Worm (Caenorhabditis elegans) whole organism, L4 larva: Measurements from ENCODE around the gene lgc-34.

Experiments
- F10B5.3 ChIP-seq: sonication (generic microtip); optimal IDR thresholded peaks from 2 replicates; lab custom pipeline; 2016; ENCODE audit warnings: mild to moderate bottlenecking, missing genetic modification characterization, missing compliant biosample characterization
- F26F4.8 ChIP-seq: fragments of 200-800 bp; sonication (Bioruptor generic); conservative IDR thresholded peaks from 2 replicates; pipeline ENCODE4 v1.3.6; 2022; ENCODE audit warnings: missing genetic modification characterization, missing compliant biosample characterization
- T20F7.1 ChIP-seq: fragments of 200-800 bp; sonication (Bioruptor generic); optimal IDR thresholded peaks from 2 replicates; lab custom pipeline; 2018; ENCODE audit warnings: mild to moderate bottlenecking, missing genetic modification characterization, missing compliant biosample characterization
- T26A8.4 ChIP-seq: fragments of 200-800 bp; sonication (Bioruptor generic); IDR thresholded peaks from 2 replicates; pipeline ENCODE4 v1.3.6; 2022; ENCODE audit warnings: missing genetic modification characterization, missing compliant biosample characterization
- Y48G9A.11 ChIP-seq: fragments of 200-800 bp; sonication (Bioruptor generic); IDR thresholded peaks from 2 replicates; pipeline ENCODE4 v1.3.6; 2022; ENCODE audit warnings: missing genetic modification reagents, missing genetic modification characterization, missing compliant biosample characterization
- aha-1 ChIP-seq: fragments of 150-350 bp; peaks from one replicate; lab custom pipeline; 2014; ENCODE audit warnings: missing biosample characterization, missing genetic modification characterization
- attf-4 ChIP-seq: sonication (generic microtip); optimal IDR thresholded peaks from 3 replicates; lab custom pipeline; 2017; ENCODE audit warnings: missing biosample characterization, missing genetic modification characterization
- ceh-44 ChIP-seq: fragments of 200-800 bp; sonication (Bioruptor generic); IDR thresholded peaks from 2 replicates; pipeline ENCODE4 v1.3.6; 2022; ENCODE audit warnings: missing genetic modification reagents, missing genetic modification characterization, missing compliant biosample characterization
- ceh-62 ChIP-seq: sonication (generic microtip); optimal IDR thresholded peaks from 2 replicates; lab custom pipeline; 2017; ENCODE audit warnings: missing biosample characterization, missing genetic modification characterization
- ces-1 ChIP-seq: fragments of 150-350 bp; sonication (generic microtip); optimal IDR thresholded peaks from 4 replicates; lab custom pipeline; 2014; ENCODE audit warnings: missing biosample characterization, missing genetic modification reagents, missing genetic modification characterization
- daf-12 ChIP-seq: fragments of 150-350 bp; optimal IDR thresholded peaks from 2 replicates; lab custom pipeline; 2014; ENCODE audit warnings: missing biosample characterization, missing genetic modification reagents, missing genetic modification characterization
- daf-16 ChIP-seq, 3 experiments: sonication (generic microtip); optimal IDR thresholded peaks; 2 replicates each; lab custom pipeline; 2016 to 2017; ENCODE audit warnings: missing genetic modification characterization in 3 of 3, missing genetic modification reagents in 3 of 3, mild to moderate bottlenecking in 2 of 3, missing compliant biosample characterization in 2 of 3, missing biosample characterization in 1 of 3, moderate library complexity in 1 of 3
- daf-19 ChIP-seq: fragments of 200-800 bp; sonication (Bioruptor generic); conservative IDR thresholded peaks from 2 replicates; pipeline ENCODE4 v1.3.6; 2022; ENCODE audit warnings: missing genetic modification characterization, missing compliant biosample characterization
- dmd-8 ChIP-seq: fragments of 200-800 bp; sonication (Bioruptor generic); IDR thresholded peaks from 2 replicates; pipeline ENCODE4 v1.3.6; 2022; ENCODE audit warnings: missing genetic modification characterization, missing compliant biosample characterization
- dmd-9 ChIP-seq: fragments of 200-800 bp; sonication (Bioruptor generic); IDR thresholded peaks from 2 replicates; pipeline ENCODE4 v1.3.6; 2022; ENCODE audit warnings: missing genetic modification reagents, missing genetic modification characterization, missing compliant biosample characterization
- dpl-1 ChIP-seq: fragments of 150-350 bp; optimal IDR thresholded peaks from 2 replicates; lab custom pipeline; 2014; ENCODE audit warnings: missing biosample characterization, missing genetic modification reagents, missing genetic modification characterization
- duxl-1 ChIP-seq: sonication (generic microtip); optimal IDR thresholded peaks from 2 replicates; lab custom pipeline; 2016; ENCODE audit warnings: mild to moderate bottlenecking, missing genetic modification characterization, moderate library complexity, missing compliant biosample characterization; ENCODE audit not compliant: poor library complexity
- egl-27 ChIP-seq: sonication (generic microtip); optimal IDR thresholded peaks from 3 replicates; lab custom pipeline; 2017; ENCODE audit warnings: missing biosample characterization, missing genetic modification reagents, missing genetic modification characterization
- hif-1 ChIP-seq, 2 experiments: sonication (generic microtip); optimal IDR thresholded peaks; 2 replicates each; lab custom pipeline; 2016 to 2017; ENCODE audit warnings: missing compliant biosample characterization in 2 of 2, missing genetic modification characterization in 2 of 2, missing genetic modification reagents in 2 of 2, missing genotype in 2 of 2, mild to moderate bottlenecking in 1 of 2
- lin-15B ChIP-seq: fragments of 150-350 bp; sonication (generic microtip); optimal IDR thresholded peaks from 3 replicates; lab custom pipeline; 2014; ENCODE audit warnings: missing biosample characterization, missing genetic modification characterization
- lin-38 ChIP-seq: fragments of 200-800 bp; sonication (Bioruptor generic); IDR thresholded peaks from 2 replicates; pipeline ENCODE4 v1.3.6; 2022; ENCODE audit warnings: missing genetic modification reagents, missing genetic modification characterization, missing compliant biosample characterization
- lsy-2 ChIP-seq, 2 experiments: fragments of 150-350 bp in 1 of 2; sonication (generic microtip) in 1 of 2; optimal IDR thresholded peaks; 2 replicates each; lab custom pipeline; 2014 to 2017; ENCODE audit warnings: missing biosample characterization in 2 of 2, missing genetic modification characterization in 2 of 2
- mdt-29 ChIP-seq: fragments of 200-800 bp; sonication (Bioruptor generic); IDR thresholded peaks from 2 replicates; pipeline ENCODE4 v1.3.6; 2022; ENCODE audit warnings: missing genetic modification reagents, missing genetic modification characterization, missing compliant biosample characterization
- mep-1 ChIP-seq: fragments of 150-350 bp; sonication (generic microtip); optimal IDR thresholded peaks from 3 replicates; lab custom pipeline; 2014; ENCODE audit warnings: missing biosample characterization, missing genetic modification characterization
- mxl-2 ChIP-seq: fragments of 200-800 bp; sonication (Bioruptor generic); conservative IDR thresholded peaks from 2 replicates; pipeline ENCODE4 v1.3.6; 2022; ENCODE audit warnings: missing genetic modification reagents, missing genetic modification characterization, missing compliant biosample characterization
- nhr-10 ChIP-seq: fragments of 150-350 bp; optimal IDR thresholded peaks from 2 replicates; lab custom pipeline; 2014; ENCODE audit warnings: missing biosample characterization, missing genetic modification characterization
- nhr-111 ChIP-seq: fragments of 200-800 bp; sonication (Bioruptor generic); optimal IDR thresholded peaks from 2 replicates; lab custom pipeline; 2018; ENCODE audit warnings: mild to moderate bottlenecking, missing genetic modification characterization, missing compliant biosample characterization
- nhr-237 ChIP-seq: sonication (generic microtip); optimal IDR thresholded peaks from 2 replicates; lab custom pipeline; 2017; ENCODE audit warnings: missing biosample characterization, missing genetic modification characterization
- nhr-41 ChIP-seq: fragments of 200-800 bp; sonication (Bioruptor generic); IDR thresholded peaks from 2 replicates; pipeline ENCODE4 v1.3.6; 2022; ENCODE audit warnings: missing genetic modification reagents, missing genetic modification characterization, missing compliant biosample characterization
- nhr-48 ChIP-seq: sonication (generic microtip); optimal IDR thresholded peaks from 2 replicates; lab custom pipeline; 2016; ENCODE audit warnings: mild to moderate bottlenecking, missing genetic modification characterization, missing compliant biosample characterization
- nhr-77 ChIP-seq: fragments of 150-350 bp; optimal IDR thresholded peaks from 2 replicates; lab custom pipeline; 2014; ENCODE audit warnings: missing biosample characterization, missing genetic modification characterization
- pqm-1 ChIP-seq: sonication (generic microtip); optimal IDR thresholded peaks from 2 replicates; lab custom pipeline; 2017; ENCODE audit warnings: missing biosample characterization, missing genetic modification characterization
- rbr-2 ChIP-seq: sonication (generic microtip); optimal IDR thresholded peaks from 2 replicates; lab custom pipeline; 2016; ENCODE audit warnings: missing genotype, missing genetic modification characterization, missing compliant biosample characterization
- saeg-2 ChIP-seq: fragments of 200-800 bp; sonication (Bioruptor generic); IDR thresholded peaks from 2 replicates; pipeline ENCODE4 v1.3.6; 2022; ENCODE audit warnings: missing genetic modification reagents, missing genetic modification characterization, missing compliant biosample characterization
- sdz-12 ChIP-seq: fragments of 200-800 bp; sonication (Bioruptor generic); optimal IDR thresholded peaks from 2 replicates; lab custom pipeline; 2018; ENCODE audit warnings: mild to moderate bottlenecking, missing genetic modification characterization, missing compliant biosample characterization
- skn-1 ChIP-seq: fragments of 150-350 bp; optimal IDR thresholded peaks from 2 replicates; lab custom pipeline; 2014; ENCODE audit warnings: missing biosample characterization, missing genetic modification characterization
- snpc-1.2 ChIP-seq: fragments of 200-800 bp; sonication (Bioruptor generic); IDR thresholded peaks from 2 replicates; pipeline ENCODE4 v1.3.6; 2022; ENCODE audit warnings: missing genetic modification reagents, missing genetic modification characterization, missing compliant biosample characterization
- unc-130 ChIP-seq: sonication (generic microtip); optimal IDR thresholded peaks from 2 replicates; lab custom pipeline; 2016; ENCODE audit warnings: missing genetic modification reagents, missing genetic modification characterization, missing compliant biosample characterization
- unc-62 ChIP-seq, 3 experiments: fragments of 150-350 bp in 1 of 3; sonication (generic microtip); optimal IDR thresholded peaks in 2 of 3; peaks in 1 of 3; 1 replicate in 1 of 3; 2 replicates in 2 of 3; lab custom pipeline; 2014 to 2017; ENCODE audit warnings: missing biosample characterization in 3 of 3, missing genetic modification characterization in 3 of 3, missing genetic modification reagents in 3 of 3, missing genotype in 1 of 3
- zfp-3 ChIP-seq: fragments of 200-800 bp; sonication (Bioruptor generic); conservative IDR thresholded peaks from 2 replicates; pipeline ENCODE4 v1.3.6; 2022; ENCODE audit warnings: missing genetic modification reagents, missing genetic modification characterization, missing compliant biosample characterization
- zip-11 ChIP-seq: fragments of 200-800 bp; sonication (Bioruptor generic); IDR thresholded peaks from 2 replicates; pipeline ENCODE4 v1.3.6; 2022; ENCODE audit warnings: missing genetic modification characterization, missing compliant biosample characterization
- ztf-7 ChIP-seq: fragments of 150-350 bp; optimal IDR thresholded peaks from 2 replicates; lab custom pipeline; 2014; ENCODE audit warnings: missing biosample characterization, missing genetic modification characterization

lgc-34 gene

ce11 chrII:526375-526774 lies at the start of gene lgc-34:
TSS of gene lgc-34 (plus strand) at chrII:526574.
- TF ChIP-seq F10B5.3 (no peak), nhr-237 (tag; lab: Kevin White, UChicago) (no peak), aha-1 (tag; lab: Kevin White, UChicago) (peak; percentile 25)

ce11 chrII:484328-484916 lies 42.0 kb upstream of the lgc-34 start, which contains the start of the genes gldi-1 and prp-21:
TSS of gene gldi-1 (minus strand) at chrII:484378.
TSS of gene prp-21 (plus strand) at chrII:484866.
- TF ChIP-seq dpl-1 (GFP tag; lab: Kevin White, UChicago) (peak; percentile 46), nhr-48 (tag; lab: Kevin White, UChicago) (no peak), unc-130 (GFP tag; lab: Kevin White, UChicago) (peak; percentile 9), nhr-10 (tag; lab: Kevin White, UChicago) (no peak), mep-1 (tag; lab: Kevin White, UChicago) (peak; percentile 21), zip-11 (GFP tag; lab: Robert Waterston, UW) (no peak), saeg-2 (GFP tag; lab: Robert Waterston, UW) (no peak), lsy-2 (tag; optimal IDR thresholded peaks at IDR 0.05; lab: Kevin White, UChicago) (peak in 1 of 2 experiments; percentile 44), hif-1 (tag; optimal IDR thresholded peaks at IDR 0.05; lab: Kevin White, UChicago) (peak in 1 of 2 experiments; percentile 71), nhr-237 (tag; lab: Kevin White, UChicago) (no peak), ces-1 (GFP tag; lab: Kevin White, UChicago) (peak; percentile 22), sdz-12 (GFP tag; lab: Kevin White, UChicago) (no peak), snpc-1.2 (GFP tag; lab: Robert Waterston, UW) (no peak), lin-38 (peak; percentile 60)

- TF ChIP-seq snpc-1.2 (GFP tag; lab: Robert Waterston, UW) (no peak), ceh-62 (tag; lab: Kevin White, UChicago) (no peak), nhr-237 (tag; lab: Kevin White, UChicago) (no peak), lin-15B (no peak), attf-4 (tag; lab: Kevin White, UChicago) (no peak), dmd-8 (GFP tag; lab: Robert Waterston, UW) (no peak), nhr-41 (no peak), Y48G9A.11 (GFP tag; lab: Robert Waterston, UW) (no peak)
These were observed 31.2 kb upstream of the lgc-34 start, which contains the start of gene sms-5 for ce11 chrII:495124-495523. TSS of gene sms-5 (plus strand) at chrII:495424.

DNA sequence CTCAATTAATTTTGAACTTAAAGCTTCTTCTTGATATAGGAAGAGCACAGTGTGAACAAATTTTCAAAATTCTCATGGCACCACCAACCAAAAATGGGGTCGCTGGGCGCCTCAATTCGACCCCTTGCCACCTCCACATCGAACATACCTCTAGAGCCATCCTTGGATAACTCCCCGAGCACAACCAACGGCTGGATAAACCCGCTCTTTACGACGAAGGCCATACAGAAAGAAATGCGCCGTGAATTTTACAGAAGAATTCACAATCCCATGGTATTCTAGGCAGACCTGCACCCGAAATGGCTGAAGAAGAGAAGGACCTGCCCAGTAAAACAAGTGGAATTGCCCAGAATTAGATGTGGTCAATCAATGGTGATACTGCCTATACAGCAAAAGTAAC lies 23.7 kb upstream of the lgc-34 start:
- peak; percentile 60 for TF ChIP-seq aha-1 (tag; lab: Kevin White, UChicago)
- TF ChIP-seq mdt-29 (GFP tag; lab: Robert Waterston, UW), result no peak
- peak in 1 of 2 experiments; percentile 82 for TF ChIP-seq unc-62 (GFP tag; optimal IDR thresholded peaks at IDR 0.05 in 1 of 2; lab: Kevin White, UChicago)
- no peak for TF ChIP-seq unc-62 (tag; optimal IDR thresholded peaks at IDR 0.05; lab: Kevin White, UChicago)

DNA sequence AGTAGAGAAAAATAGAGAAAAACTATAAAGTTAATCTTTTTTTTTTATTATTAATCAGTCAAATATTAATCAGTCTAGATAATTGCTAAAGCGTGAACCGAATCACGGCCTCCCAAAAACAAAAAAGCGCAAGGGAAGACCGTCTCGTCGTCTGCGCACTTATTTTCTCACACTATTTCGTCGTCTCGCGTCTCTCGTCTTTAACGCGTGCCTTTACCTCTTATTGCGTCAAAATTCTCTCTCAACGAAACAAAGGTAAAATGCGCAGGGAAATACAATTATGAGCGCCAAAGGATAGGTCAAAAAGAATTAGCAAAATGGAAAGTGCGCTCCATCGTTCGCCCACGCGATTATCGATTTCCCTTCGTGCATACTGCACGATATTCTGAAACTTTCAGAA lies 20.3 kb upstream of the lgc-34 start:
- TF ChIP-seq daf-19 (GFP tag; lab: Robert Waterston, UW), result no peak
- no peak for TF ChIP-seq egl-27
- TF ChIP-seq T26A8.4 (GFP tag; lab: Robert Waterston, UW), result peak; percentile 56; the same call in 1 of the 2 replicates
- no peak for TF ChIP-seq nhr-77 (tag; lab: Kevin White, UChicago)
- no peak for TF ChIP-seq mdt-29 (GFP tag; lab: Robert Waterston, UW)
- TF ChIP-seq daf-12, result no peak
- no peak for TF ChIP-seq nhr-111 (GFP tag; lab: Kevin White, UChicago)
- TF ChIP-seq T20F7.1 (GFP tag; lab: Kevin White, UChicago), result no peak
- TF ChIP-seq duxl-1 (tag; lab: Kevin White, UChicago), result no peak
- no peak for TF ChIP-seq ztf-7 (tag; lab: Kevin White, UChicago)
- no peak for TF ChIP-seq saeg-2 (GFP tag; lab: Robert Waterston, UW)
- TF ChIP-seq dmd-9 (GFP tag; lab: Robert Waterston, UW), result no peak
- no peak for TF ChIP-seq F26F4.8 (GFP tag; lab: Robert Waterston, UW)
- no peak for TF ChIP-seq zfp-3 (GFP tag; lab: Robert Waterston, UW)
- TF ChIP-seq ceh-44, result no peak
- TF ChIP-seq mxl-2 (GFP tag; lab: Robert Waterston, UW), result no peak
- TF ChIP-seq skn-1, result no peak
- no peak for TF ChIP-seq daf-16 (GFP tag; optimal IDR thresholded peaks at IDR 0.05; lab: Kevin White, UChicago)
- no peak for TF ChIP-seq daf-16 (tag; optimal IDR thresholded peaks at IDR 0.05; lab: Kevin White, UChicago)
- TF ChIP-seq lin-38, result peak; percentile 78
- TF ChIP-seq rbr-2 (tag; lab: Kevin White, UChicago), result peak; percentile 25
- no peak for TF ChIP-seq pqm-1 (tag; lab: Kevin White, UChicago)
